Worm (Caenorhabditis elegans): ENCODE results near the gene R02F2.1.

The R02F2.1 gene

DNA sequence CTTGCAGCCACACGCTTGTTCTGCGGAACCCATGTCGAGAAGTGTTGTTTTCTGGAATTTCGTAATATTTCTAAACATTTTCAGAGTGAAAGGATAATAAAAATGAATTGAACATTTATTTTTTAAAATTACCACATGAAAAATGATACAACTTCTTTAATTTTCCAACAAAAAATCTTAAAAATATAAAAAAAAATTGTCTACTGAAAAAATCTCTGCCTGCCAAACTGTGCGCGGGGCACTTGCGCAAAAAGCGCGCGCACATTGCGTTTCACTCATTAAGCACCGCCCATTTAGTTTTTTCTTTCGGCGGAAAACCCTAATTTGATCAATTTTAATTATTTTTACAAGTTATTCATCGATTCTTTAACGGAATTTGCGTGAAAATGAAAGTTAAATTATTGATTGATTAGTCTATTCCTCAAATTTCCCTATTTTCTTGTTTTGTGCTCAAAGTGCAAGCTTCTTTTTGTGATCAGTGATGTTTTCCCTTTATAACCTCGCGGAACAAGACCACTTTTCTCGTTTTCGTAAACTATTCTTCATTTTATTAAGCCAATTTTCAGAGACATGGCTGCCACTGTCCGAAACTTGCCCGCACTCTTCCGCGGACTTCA lies 53.3 kb downstream of the R02F2.1 start, which contains the start of the genes nmad-1 and hach-1:
Gene nmad-1, minus strand, starts transcription at position 51 of the 617 bp plus-strand sequence.
Gene hach-1, plus strand, starts transcription at position 567 of the 617 bp plus-strand sequence.
- TF ChIP-seq med-1 (GFP tag; optimal IDR thresholded peaks at IDR 0.05; ENCODE audit: insufficient read depth) (peak; percentile 97), cog-1 (tag; optimal IDR thresholded peaks at IDR 0.05) (peak; percentile 79), T22C8.4 (GFP tag; IDR thresholded peaks at IDR 0.05) (peak; percentile 88), ztf-23 (GFP tag; IDR thresholded peaks at IDR 0.05) (peak; percentile 96), flt-1 (GFP tag; IDR thresholded peaks at IDR 0.05) (peak; percentile 94), klf-2 (GFP tag; conservative IDR thresholded peaks at IDR 0.05) (peak; percentile 90; the same call in 1 of the 2 replicates), ref-1 (GFP tag; conservative IDR thresholded peaks at IDR 0.05) (peak; percentile 75), ztf-29 (GFP tag; IDR thresholded peaks at IDR 0.05) (peak; percentile 82), tab-1 (GFP tag; IDR thresholded peaks at IDR 0.05) (peak; percentile 92)
